Worm (Caenorhabditis elegans) whole organism, L2 larva: Measurements from ENCODE around the gene F32D1.8.

ENCODE experiments used
- blmp-1 ChIP-seq: sonication (generic microtip); optimal IDR thresholded peaks from 2 replicates; lab custom pipeline; 2017; ENCODE audit warnings: missing genetic modification characterization, mild to moderate bottlenecking, missing compliant biosample characterization, antibody characterized with exemption, moderate library complexity; ENCODE audit not compliant: insufficient read depth
- egl-27 ChIP-seq: sonication (generic microtip); optimal IDR thresholded peaks from 3 replicates; lab custom pipeline; 2017; ENCODE audit warnings: missing biosample characterization, missing genetic modification reagents, missing genetic modification characterization
- elt-1 ChIP-seq: fragments of 150-350 bp; optimal IDR thresholded peaks from 2 replicates; lab custom pipeline; 2014; ENCODE audit warnings: missing biosample characterization, missing genetic modification characterization
- lsy-2 ChIP-seq, 2 experiments: fragments of 150-350 bp in 1 of 2; sonication (generic microtip) in 1 of 2; optimal IDR thresholded peaks; 2 replicates each; lab custom pipeline; 2014 to 2017; ENCODE audit warnings: missing biosample characterization in 2 of 2, missing genetic modification characterization in 2 of 2
- mdl-1 ChIP-seq, 2 experiments: fragments of 150-350 bp in 1 of 2; sonication (generic microtip) in 1 of 2; optimal IDR thresholded peaks; 2 replicates each; lab custom pipeline; 2017; ENCODE audit warnings: missing biosample characterization in 2 of 2, missing genetic modification characterization in 2 of 2
- nhr-21 ChIP-seq: fragments of 150-350 bp; optimal IDR thresholded peaks from 2 replicates; lab custom pipeline; 2014; ENCODE audit warnings: missing biosample characterization, missing genetic modification characterization
- skn-1 ChIP-seq: sonication (generic microtip); optimal IDR thresholded peaks from 2 replicates; lab custom pipeline; 2017; ENCODE audit warnings: missing biosample characterization, missing genetic modification characterization
- snpc-4 ChIP-seq: fragments of 150-350 bp; optimal IDR thresholded peaks from 2 replicates; lab custom pipeline; 2014; ENCODE audit warnings: missing biosample characterization, missing genetic modification characterization
- unc-39 ChIP-seq: fragments of 150-350 bp; optimal IDR thresholded peaks from 2 replicates; lab custom pipeline; 2014; ENCODE audit warnings: missing biosample characterization, missing genetic modification characterization
- unc-55 ChIP-seq: fragments of 150-350 bp; sonication (generic microtip); optimal IDR thresholded peaks from 3 replicates; lab custom pipeline; 2014; ENCODE audit warnings: missing biosample characterization, missing genetic modification reagents, missing genetic modification characterization
- unc-62 ChIP-seq: fragments of 150-350 bp; optimal IDR thresholded peaks from 2 replicates; lab custom pipeline; 2014; ENCODE audit warnings: missing biosample characterization, missing genetic modification reagents, missing genetic modification characterization
- ztf-11 ChIP-seq: sonication (generic microtip); optimal IDR thresholded peaks from 2 replicates; lab custom pipeline; 2017; ENCODE audit warnings: missing biosample characterization, missing genetic modification characterization

- TF ChIP-seq ztf-11 (tag; lab: Kevin White, UChicago) (no peak), mdl-1 (tag; optimal IDR thresholded peaks at IDR 0.05; lab: Kevin White, UChicago) (no peak), nhr-21 (tag; lab: Kevin White, UChicago) (no peak), unc-55 (GFP tag; lab: Kevin White, UChicago) (no peak), egl-27 (tag; lab: Kevin White, UChicago) (no peak), unc-62 (GFP tag; lab: Kevin White, UChicago) (no peak), lsy-2 (tag; optimal IDR thresholded peaks at IDR 0.05; lab: Kevin White, UChicago) (no peak), blmp-1 (tag; lab: Kevin White, UChicago) (no peak), snpc-4 (tag; lab: Kevin White, UChicago) (no peak), skn-1 (tag; lab: Kevin White, UChicago) (no peak), unc-39 (no peak), elt-1 (tag; lab: Kevin White, UChicago) (no peak)
These were observed 3.9 kb downstream of the F32D1.8 start for ce11 chrV:4373656-4374055.
